Fruit fly (Drosophila melanogaster): ENCODE measurements around the gene TwdlG.

TwdlG gene

DNA sequence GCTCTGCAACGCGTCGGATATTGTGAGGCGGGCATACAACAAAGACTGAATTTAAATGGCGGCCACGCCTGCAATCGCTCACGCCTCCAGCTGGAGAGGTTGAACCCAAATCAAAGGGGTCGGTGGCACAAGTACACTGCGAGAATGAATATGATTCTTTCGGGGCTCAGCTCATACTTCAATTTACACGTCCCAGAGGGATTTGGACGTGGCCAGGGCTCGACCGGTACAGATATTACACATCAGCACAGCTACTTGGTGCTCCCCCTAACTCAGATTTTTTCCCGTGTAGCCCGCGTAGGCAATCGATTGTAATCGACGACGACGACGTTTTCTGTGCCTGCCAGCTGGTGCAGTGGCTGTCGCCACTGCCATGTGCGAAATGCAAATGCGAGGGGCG, 37.1 kb downstream of the TwdlG start (continued):
- peak; percentile 74 for TF ChIP-seq CG10654 (GFP tag; optimal IDR thresholded peaks at IDR 0.05)
- peak; percentile 68 for TF ChIP-seq CG5180 (GFP tag; optimal IDR thresholded peaks at IDR 0.05)
- peak; percentile 58 for TF ChIP-seq NC2β (GFP tag; optimal IDR thresholded peaks at IDR 0.05)
- no peak for TF ChIP-seq CG1832 (GFP tag; optimal IDR thresholded peaks at IDR 0.05)
- TF ChIP-seq CG15269 (tag; optimal IDR thresholded peaks at IDR 0.05) = peak; percentile 84
- peak; percentile 23 for TF ChIP-seq CG14710 (tag; optimal IDR thresholded peaks at IDR 0.05)
- TF ChIP-seq slp2 (GFP tag; optimal IDR thresholded peaks at IDR 0.05) = peak; percentile 77
- no peak for TF ChIP-seq CG9797 (GFP tag; optimal IDR thresholded peaks at IDR 0.05)
- peak; percentile 56 for TF ChIP-seq CG1233 (GFP tag; optimal IDR thresholded peaks at IDR 0.05)
- peak; percentile 69; the same call in 1 of the 2 replicates for TF ChIP-seq CG17612 (GFP tag; IDR thresholded peaks at IDR 0.05)
- TF ChIP-seq sc (optimal IDR thresholded peaks at IDR 0.05) = no peak
- TF ChIP-seq sc (GFP tag; optimal IDR thresholded peaks at IDR 0.05) = peak; percentile 65
- peak; percentile 68 for TF ChIP-seq NFAT (GFP tag; IDR thresholded peaks at IDR 0.05)
- TF ChIP-seq CrebB (tag; optimal IDR thresholded peaks at IDR 0.05) = peak; percentile 51
- peak; percentile 84 for TF ChIP-seq onecut (GFP tag; IDR thresholded peaks at IDR 0.05)
- no peak for TF ChIP-seq exex (tag; optimal IDR thresholded peaks at IDR 0.05)
- peak; percentile 69 for TF ChIP-seq gcm2 (GFP tag; optimal IDR thresholded peaks at IDR 0.05)
- TF ChIP-seq Ssrp (tag; optimal IDR thresholded peaks at IDR 0.05) = peak; percentile 69
- peak; percentile 82 for TF ChIP-seq Xbp1 (GFP tag; optimal IDR thresholded peaks at IDR 0.05)
- TF ChIP-seq btn (GFP tag; optimal IDR thresholded peaks at IDR 0.05) = peak; percentile 69
- TF ChIP-seq vfl (GFP tag; optimal IDR thresholded peaks at IDR 0.05) = no peak
- TF ChIP-seq tin (GFP tag; optimal IDR thresholded peaks at IDR 0.05) = peak; percentile 86
- no peak for TF ChIP-seq Usf (GFP tag; optimal IDR thresholded peaks at IDR 0.05)
- no peak for TF ChIP-seq insv (GFP tag; optimal IDR thresholded peaks at IDR 0.05)
- TF ChIP-seq aop (GFP tag; IDR thresholded peaks at IDR 0.05) = peak; percentile 74; the same call in 1 of the 2 replicates
- peak; percentile 83 for TF ChIP-seq otp (GFP tag; IDR thresholded peaks at IDR 0.05)
- peak; percentile 75 for TF ChIP-seq CG2678 (tag; optimal IDR thresholded peaks at IDR 0.05)
- TF ChIP-seq cg (GFP tag; optimal IDR thresholded peaks at IDR 0.05) = no peak
- peak; percentile 57 for TF ChIP-seq tx (GFP tag; optimal IDR thresholded peaks at IDR 0.05)
- peak; percentile 91 for TF ChIP-seq dysf (GFP tag; IDR thresholded peaks at IDR 0.05)
- TF ChIP-seq kah (GFP tag; optimal IDR thresholded peaks at IDR 0.05) = peak; percentile 56
- TF ChIP-seq ab (GFP tag; optimal IDR thresholded peaks at IDR 0.05) = peak; percentile 23
- TF ChIP-seq CG7928 (GFP tag; optimal IDR thresholded peaks at IDR 0.05) = peak; percentile 15
- TF ChIP-seq unpg (GFP tag; optimal IDR thresholded peaks at IDR 0.05) = peak; percentile 75
- TF ChIP-seq lilli (GFP tag; optimal IDR thresholded peaks at IDR 0.05) = peak; percentile 59
- peak; percentile 59 for TF ChIP-seq Chrac-16 (GFP tag; optimal IDR thresholded peaks at IDR 0.05)
- no peak for TF ChIP-seq prd (optimal IDR thresholded peaks at IDR 0.05)
- TF ChIP-seq prd (GFP tag; IDR thresholded peaks at IDR 0.05) = peak; percentile 93
- no peak for TF ChIP-seq HLHmδ (GFP tag; optimal IDR thresholded peaks at IDR 0.05)
- peak; percentile 88 for TF ChIP-seq slbo (GFP tag; IDR thresholded peaks at IDR 0.05)
- peak; percentile 63 for TF ChIP-seq Blimp-1 (GFP tag; optimal IDR thresholded peaks at IDR 0.05)
- TF ChIP-seq bab2 (GFP tag; optimal IDR thresholded peaks at IDR 0.05) = peak; percentile 74
- TF ChIP-seq CG7271 (tag; optimal IDR thresholded peaks at IDR 0.05) = no peak
- peak; percentile 31 for TF ChIP-seq MBD-R2 (GFP tag; IDR thresholded peaks at IDR 0.05)
- no peak for TF ChIP-seq zf30C (GFP tag; optimal IDR thresholded peaks at IDR 0.05)
- peak; percentile 88 for TF ChIP-seq CG5953 (GFP tag; IDR thresholded peaks at IDR 0.05)
- peak; percentile 50; the same call in 1 of the 2 replicates for TF ChIP-seq ham (GFP tag; IDR thresholded peaks at IDR 0.05)
- TF ChIP-seq mld (GFP tag; IDR thresholded peaks at IDR 0.05; ENCODE audit: partially characterized antibody) = no peak
- peak; percentile 80 for TF ChIP-seq wor (GFP tag; IDR thresholded peaks at IDR 0.05)
- TF ChIP-seq D19A (tag; optimal IDR thresholded peaks at IDR 0.05) = peak; percentile 57
- peak; percentile 68 for TF ChIP-seq CG11398 (GFP tag; optimal IDR thresholded peaks at IDR 0.05)
- TF ChIP-seq CG32532 (GFP tag; IDR thresholded peaks at IDR 0.05) = peak; percentile 79

Data from whole organism, embryonic.